Fruit fly (Drosophila melanogaster) whole organism, embryonic: ENCODE results near the gene CG45081.

Experiments used
- ATbp ChIP-seq: fragments of 200-800 bp; sonication (Bioruptor generic); optimal IDR thresholded peaks from 2 replicates; lab custom pipeline; 2017; ENCODE audit warnings: missing biosample characterization, mild to moderate bottlenecking, missing genetic modification characterization, missing genetic modification reagents
- Bgb ChIP-seq: fragments of 200-800 bp; sonication (Bioruptor generic); IDR thresholded peaks from 2 replicates; pipeline ENCODE4 v1.3.6; 2022; ENCODE audit warnings: missing biosample characterization, missing genetic modification characterization; ENCODE audit not compliant: partially characterized antibody
- BtbVII ChIP-seq: fragments of 200-800 bp; sonication (Bioruptor generic); optimal IDR thresholded peaks from 3 replicates; lab custom pipeline; 2017; ENCODE audit warnings: missing biosample characterization, mild to moderate bottlenecking, missing genetic modification characterization
- CG1024 ChIP-seq: fragments of 200-800 bp; sonication (Bioruptor generic); IDR thresholded peaks from 2 replicates; pipeline ENCODE4 v1.3.6; 2022; ENCODE audit warnings: missing biosample characterization, missing genetic modification characterization
- CG10462 ChIP-seq: fragments of 200-800 bp; sonication (Bioruptor generic); optimal IDR thresholded peaks from 2 replicates; lab custom pipeline; 2016; ENCODE audit warnings: missing biosample characterization, missing genetic modification characterization
- CG10565 ChIP-seq: fragments of 200-800 bp; sonication (Bioruptor generic); optimal IDR thresholded peaks from 3 replicates; lab custom pipeline; 2016; ENCODE audit warnings: missing biosample characterization, mild to moderate bottlenecking, missing genetic modification characterization
- CG11085 ChIP-seq: fragments of 200-800 bp; sonication (Bioruptor generic); IDR thresholded peaks from 2 replicates; pipeline ENCODE4 v1.3.6; 2022; ENCODE audit warnings: missing biosample characterization, missing genetic modification characterization
- CG11696 ChIP-seq: fragments of 200-800 bp; sonication (Bioruptor generic); IDR thresholded peaks from 2 replicates; pipeline ENCODE4 v1.3.6; 2022; ENCODE audit warnings: missing biosample characterization, missing genetic modification characterization
- CG12071 ChIP-seq: fragments of 200-800 bp; sonication (Bioruptor generic); optimal IDR thresholded peaks from 3 replicates; lab custom pipeline; 2018; ENCODE audit warnings: missing biosample characterization, mild to moderate bottlenecking, missing genetic modification characterization
- CG12299 ChIP-seq: fragments of 200-800 bp; sonication (Bioruptor generic); optimal IDR thresholded peaks from 2 replicates; lab custom pipeline; 2018; ENCODE audit warnings: missing biosample characterization, mild to moderate bottlenecking, missing genetic modification characterization
- CG1233 ChIP-seq: fragments of 200-800 bp; sonication (Bioruptor generic); optimal IDR thresholded peaks from 4 replicates; lab custom pipeline; 2018; ENCODE audit warnings: missing biosample characterization, mild to moderate bottlenecking, missing genetic modification characterization
- CG1647 ChIP-seq: fragments of 200-800 bp; sonication (Bioruptor generic); optimal IDR thresholded peaks from 3 replicates; lab custom pipeline; 2016; ENCODE audit warnings: missing biosample characterization, missing genetic modification characterization
- CG17359 ChIP-seq: fragments of 200-800 bp; sonication (Bioruptor generic); optimal IDR thresholded peaks from 3 replicates; lab custom pipeline; 2018; ENCODE audit warnings: missing biosample characterization, mild to moderate bottlenecking, missing genetic modification characterization, moderate library complexity
- CG17361 ChIP-seq: fragments of 200-800 bp; sonication (Bioruptor generic); IDR thresholded peaks from 3 replicates; pipeline ENCODE4 v1.3.6; 2022; ENCODE audit warnings: missing biosample characterization, missing genetic modification characterization
- CG17912 ChIP-seq: fragments of 200-800 bp; sonication (Bioruptor generic); optimal IDR thresholded peaks from 2 replicates; lab custom pipeline; 2018; ENCODE audit warnings: missing biosample characterization, mild to moderate bottlenecking, missing genetic modification characterization
- CG2875 ChIP-seq: fragments of 200-800 bp; sonication (Bioruptor generic); optimal IDR thresholded peaks from 2 replicates; lab custom pipeline; 2017; ENCODE audit warnings: missing biosample characterization, mild to moderate bottlenecking, missing genetic modification characterization, missing genetic modification reagents
- CG33557 ChIP-seq: fragments of 200-800 bp; sonication (Bioruptor generic); optimal IDR thresholded peaks from 2 replicates; lab custom pipeline; 2019; ENCODE audit warnings: missing biosample characterization, mild to moderate bottlenecking, missing genetic modification characterization, moderate library complexity
- CG3726 ChIP-seq: fragments of 200-800 bp; sonication (Bioruptor generic); IDR thresholded peaks from 3 replicates; pipeline ENCODE4, ENCODE4 v1.3.6; 2022; ENCODE audit warnings: missing biosample characterization, missing genetic modification characterization
- CG4282 ChIP-seq: fragments of 200-800 bp; sonication (Bioruptor generic); optimal IDR thresholded peaks from 2 replicates; lab custom pipeline; 2016; ENCODE audit warnings: missing biosample characterization, missing genetic modification characterization
- CG4854 ChIP-seq: fragments of 200-800 bp; sonication (Bioruptor generic); optimal IDR thresholded peaks from 2 replicates; lab custom pipeline; 2016; ENCODE audit warnings: missing biosample characterization, missing genetic modification characterization, inconsistent platforms
- CG7372 ChIP-seq: fragments of 200-800 bp; sonication (Bioruptor generic); IDR thresholded peaks from 2 replicates; pipeline ENCODE4 v1.3.6; 2022; ENCODE audit warnings: missing biosample characterization, missing genetic modification characterization
- CG7745 ChIP-seq: fragments of 200-800 bp; sonication (Bioruptor generic); optimal IDR thresholded peaks from 2 replicates; lab custom pipeline; 2018; ENCODE audit warnings: missing biosample characterization, mild to moderate bottlenecking, missing genetic modification characterization, moderate library complexity
- CG7786 ChIP-seq: fragments of 200-800 bp; sonication (Bioruptor generic); optimal IDR thresholded peaks from 2 replicates; lab custom pipeline; 2016; ENCODE audit warnings: missing biosample characterization, missing genetic modification characterization
- CG9727 ChIP-seq: fragments of 200-800 bp; sonication (Bioruptor generic); optimal IDR thresholded peaks from 3 replicates; lab custom pipeline; 2017; ENCODE audit warnings: missing biosample characterization, mild to moderate bottlenecking, missing genetic modification characterization
- CrebB ChIP-seq: fragments of 200-800 bp; sonication (Bioruptor generic); optimal IDR thresholded peaks from 3 replicates; lab custom pipeline; 2018; ENCODE audit warnings: missing biosample characterization, mild to moderate bottlenecking, missing genetic modification characterization
- Dll ChIP-seq: fragments of 200-800 bp; sonication (Bioruptor generic); IDR thresholded peaks from 4 replicates; pipeline ENCODE4 v1.3.6; 2022; ENCODE audit warnings: missing biosample characterization, missing genetic modification characterization; ENCODE audit not compliant: partially characterized antibody
- Eip74EF ChIP-seq, 2 experiments: fragments of 200-800 bp in 1 of 2; fragments of >200 bp in 1 of 2; sonication (Bioruptor generic) in 1 of 2; optimal IDR thresholded peaks; 2 replicates each; lab custom pipeline; 2017 to 2019; ENCODE audit warnings: missing biosample characterization in 2 of 2, missing genetic modification characterization in 2 of 2, mild to moderate bottlenecking in 1 of 2, moderate library complexity in 1 of 2
- Ets97D ChIP-seq: fragments of 200-800 bp; sonication (Bioruptor generic); optimal IDR thresholded peaks from 3 replicates; lab custom pipeline; 2016; ENCODE audit warnings: missing biosample characterization, missing genetic modification characterization
- HLH54F ChIP-seq: fragments of 200-800 bp; sonication (Bioruptor generic); optimal IDR thresholded peaks from 3 replicates; lab custom pipeline; 2016; ENCODE audit warnings: missing biosample characterization, missing genetic modification characterization
- NFAT ChIP-seq: fragments of 200-800 bp; sonication (Bioruptor generic); IDR thresholded peaks from 2 replicates; pipeline ENCODE4 v1.3.6; 2022; ENCODE audit warnings: missing biosample characterization, missing genetic modification characterization
- Six4 ChIP-seq: fragments of 200-800 bp; sonication (Bioruptor generic); optimal IDR thresholded peaks from 2 replicates; lab custom pipeline; 2016; ENCODE audit warnings: missing biosample characterization, missing genetic modification characterization
- TFAM ChIP-seq: fragments of 200-800 bp; sonication (Bioruptor generic); optimal IDR thresholded peaks from 2 replicates; lab custom pipeline; 2017; ENCODE audit warnings: missing biosample characterization, missing genetic modification characterization, inconsistent platforms
- ac ChIP-seq: fragments of 200-800 bp; sonication (Bioruptor generic); optimal IDR thresholded peaks from 3 replicates; lab custom pipeline; 2017; ENCODE audit warnings: missing biosample characterization, mild to moderate bottlenecking, missing genetic modification characterization
- ara ChIP-seq: fragments of 200-800 bp; sonication (Bioruptor generic); IDR thresholded peaks from 2 replicates; pipeline ENCODE4 v1.3.6; 2022; ENCODE audit warnings: missing biosample characterization, missing genetic modification characterization
- bcd ChIP-seq: fragments of 200-800 bp; sonication (Bioruptor generic); optimal IDR thresholded peaks from 2 replicates; lab custom pipeline; 2017; ENCODE audit warnings: missing biosample characterization, mild to moderate bottlenecking, missing genetic modification characterization
- bigmax ChIP-seq: fragments of 200-800 bp; sonication (Bioruptor generic); optimal IDR thresholded peaks from 2 replicates; lab custom pipeline; 2018; ENCODE audit warnings: missing biosample characterization, mild to moderate bottlenecking, missing genetic modification characterization
- crc ChIP-seq: fragments of 200-800 bp; sonication (Bioruptor generic); optimal IDR thresholded peaks from 2 replicates; lab custom pipeline; 2016; ENCODE audit warnings: missing biosample characterization, missing genetic modification characterization
- croc ChIP-seq: fragments of 200-800 bp; sonication (Bioruptor generic); conservative IDR thresholded peaks from 3 replicates; pipeline ENCODE4 v1.3.6; 2022; ENCODE audit warnings: missing biosample characterization, missing genetic modification characterization
- dati ChIP-seq: fragments of 200-800 bp; sonication (Bioruptor generic); IDR thresholded peaks from 2 replicates; pipeline ENCODE4 v1.3.6; 2022; ENCODE audit warnings: missing biosample characterization, missing genetic modification characterization
- dimm ChIP-seq: fragments of 200-800 bp; sonication (Bioruptor generic); IDR thresholded peaks from 2 replicates; pipeline ENCODE4 v1.3.6; 2022; ENCODE audit warnings: missing biosample characterization, missing genetic modification characterization
- fru ChIP-seq: fragments of >200 bp; optimal IDR thresholded peaks from 2 replicates; lab custom pipeline; 2017
- gro ChIP-seq: fragments of 200-800 bp; sonication (Bioruptor generic); optimal IDR thresholded peaks from 2 replicates; lab custom pipeline; 2016; ENCODE audit warnings: missing biosample characterization, missing genetic modification characterization
- h ChIP-seq: fragments of >200 bp; optimal IDR thresholded peaks from 2 replicates; lab custom pipeline; 2017
- hkb ChIP-seq, 2 experiments: fragments of 200-800 bp in 1 of 2; fragments of >200 bp in 1 of 2; sonication (Bioruptor generic) in 1 of 2; IDR thresholded peaks in 1 of 2; optimal IDR thresholded peaks in 1 of 2; 2 replicates each; pipeline versions ENCODE4 v1.3.6 to Lab custom; 2017 to 2022; ENCODE audit warnings: missing biosample characterization in 1 of 2, missing genetic modification characterization in 1 of 2
- jing ChIP-seq: fragments of 200-800 bp; sonication (Bioruptor generic); optimal IDR thresholded peaks from 2 replicates; lab custom pipeline; 2018; ENCODE audit warnings: missing biosample characterization, mild to moderate bottlenecking, missing genetic modification characterization
- pan ChIP-seq, 4 experiments: fragments of >200 bp in 3 of 4; fragments of 200-800 bp in 1 of 4; sonication (Bioruptor generic) in 1 of 4; optimal IDR thresholded peaks in 3 of 4; IDR thresholded peaks in 1 of 4; 2 replicates each; pipeline versions ENCODE4 v1.3.6 to Lab custom; 2017 to 2022; ENCODE audit warnings: missing biosample characterization in 2 of 4, missing genetic modification characterization in 2 of 4, mixed read lengths in 1 of 4
- pum ChIP-seq: fragments of 200-800 bp; sonication (Bioruptor generic); optimal IDR thresholded peaks from 2 replicates; lab custom pipeline; 2016; ENCODE audit warnings: missing biosample characterization, missing genetic modification characterization
- ro ChIP-seq: fragments of 200-800 bp; sonication (Bioruptor generic); IDR thresholded peaks from 2 replicates; pipeline ENCODE4 v1.3.6; 2022; ENCODE audit warnings: missing biosample characterization, missing genetic modification characterization
- seq ChIP-seq: fragments of 200-800 bp; sonication (Bioruptor generic); IDR thresholded peaks from 2 replicates; pipeline ENCODE4 v1.3.6; 2022; ENCODE audit warnings: missing biosample characterization, missing genetic modification characterization
- ssp ChIP-seq: fragments of 200-800 bp; sonication (Bioruptor generic); IDR thresholded peaks from 2 replicates; pipeline ENCODE4 v1.3.6; 2022; ENCODE audit warnings: missing biosample characterization, missing genetic modification characterization
- toy ChIP-seq: fragments of 200-800 bp; sonication (Bioruptor generic); IDR thresholded peaks from 2 replicates; pipeline ENCODE4 v1.3.6; 2022; ENCODE audit warnings: missing biosample characterization, missing genetic modification characterization
- zfh1 ChIP-seq: fragments of 200-800 bp; sonication (Bioruptor generic); IDR thresholded peaks from 3 replicates; pipeline ENCODE4 v1.3.6; 2022; ENCODE audit warnings: missing biosample characterization, missing genetic modification characterization

Gene CG45081

dm6 chr3L:19216377-19216776 is 49.5 kb upstream of the CG45081 start (continued):
- no peak for TF ChIP-seq pum (GFP tag; lab: Kevin White, UChicago)
- TF ChIP-seq CG7372: no peak
- no peak for TF ChIP-seq CG2875
- no peak for TF ChIP-seq toy (GFP tag; lab: Robert Waterston, UW)
- TF ChIP-seq hkb (optimal IDR thresholded peaks at IDR 0.05; lab: Kevin White, UChicago): no peak
- peak; percentile 56 for TF ChIP-seq hkb (GFP tag; IDR thresholded peaks at IDR 0.05; lab: Robert Waterston, UW)
- TF ChIP-seq CG1024 (GFP tag; lab: Robert Waterston, UW): no peak
- 0 out of 3 replicates have a peak, but pooled peaks have one; percentile 46 for TF ChIP-seq CG17361 (GFP tag; lab: Robert Waterston, UW)
- TF ChIP-seq h (lab: Kevin White, UChicago): no peak
- no peak for TF ChIP-seq Bgb (GFP tag; lab: Robert Waterston, UW)
- TF ChIP-seq HLH54F (GFP tag; lab: Kevin White, UChicago): no peak
- TF ChIP-seq CG3726 (GFP tag; lab: Robert Waterston, UW): 0 out of 3 replicates have a peak, but pooled peaks have one; percentile 13
- TF ChIP-seq Six4 (GFP tag; lab: Kevin White, UChicago): no peak
- no peak for TF ChIP-seq ro
- TF ChIP-seq CG10565 (GFP tag; lab: Kevin White, UChicago): no peak
- TF ChIP-seq ara: no peak
- no peak for TF ChIP-seq jing
- TF ChIP-seq BtbVII: peak; percentile 20
- TF ChIP-seq CG33557: no peak
- TF ChIP-seq CG1233 (GFP tag; lab: Kevin White, UChicago): peak; percentile 46
- TF ChIP-seq gro: no peak
- TF ChIP-seq CG11085: 0 out of 2 replicates have a peak, but pooled peaks have one; percentile 11
- no peak for TF ChIP-seq ac
- TF ChIP-seq fru (lab: Kevin White, UChicago): no peak
- no peak for TF ChIP-seq Eip74EF (GFP tag; optimal IDR thresholded peaks at IDR 0.05; lab: Kevin White, UChicago)
- TF ChIP-seq CG7745 (tag; lab: Kevin White, UChicago): no peak
- TF ChIP-seq seq (GFP tag; lab: Robert Waterston, UW): no peak
- no peak for TF ChIP-seq zfh1
- no peak for TF ChIP-seq dimm (GFP tag; lab: Robert Waterston, UW)
- TF ChIP-seq TFAM (GFP tag; lab: Kevin White, UChicago): no peak
- peak; percentile 32 for TF ChIP-seq CG9727 (GFP tag; lab: Kevin White, UChicago)
- peak; percentile 5 for TF ChIP-seq CG12071
- TF ChIP-seq CG17359 (tag; lab: Kevin White, UChicago): peak; percentile 62
- no peak for TF ChIP-seq CrebB (tag; lab: Kevin White, UChicago)
- no peak for TF ChIP-seq CG7786 (GFP tag; lab: Kevin White, UChicago)
- no peak for TF ChIP-seq crc
- no peak for TF ChIP-seq CG10462 (GFP tag; lab: Kevin White, UChicago)
- no peak for TF ChIP-seq pan (optimal IDR thresholded peaks at IDR 0.05; lab: Kevin White, UChicago)
- TF ChIP-seq pan (GFP tag; optimal IDR thresholded peaks at IDR 0.05 in 1 of 2, IDR thresholded peaks at IDR 0.05 in 1 of 2): peak in 1 of 2 experiments; percentile 57
- no peak for TF ChIP-seq CG12299 (tag; lab: Kevin White, UChicago)
- no peak for TF ChIP-seq CG4282 (GFP tag; lab: Kevin White, UChicago)
- no peak for TF ChIP-seq ssp (GFP tag; lab: Robert Waterston, UW)
- no peak for TF ChIP-seq CG17912 (GFP tag; lab: Kevin White, UChicago)
- no peak for TF ChIP-seq croc (GFP tag; lab: Robert Waterston, UW)
- no peak for TF ChIP-seq NFAT (GFP tag; lab: Robert Waterston, UW)
- no peak for TF ChIP-seq bigmax (GFP tag; lab: Kevin White, UChicago)
- TF ChIP-seq CG1647 (GFP tag; lab: Kevin White, UChicago): no peak
- TF ChIP-seq Ets97D (GFP tag; lab: Kevin White, UChicago): no peak
- no peak for TF ChIP-seq Dll (GFP tag; lab: Robert Waterston, UW)
- peak; percentile 23 for TF ChIP-seq ATbp (GFP tag; lab: Kevin White, UChicago)
- TF ChIP-seq bcd (GFP tag; lab: Kevin White, UChicago): peak; percentile 51
- no peak for TF ChIP-seq CG4854 (GFP tag; lab: Kevin White, UChicago)
- TF ChIP-seq dati (GFP tag; lab: Robert Waterston, UW): no peak
- TF ChIP-seq CG11696 (GFP tag; lab: Robert Waterston, UW): no peak
